Worm (Caenorhabditis elegans) whole organism, L3 larva: ENCODE measurements around the gene col-38.

Experiments
- ceh-28 ChIP-seq: fragments of 150-350 bp; optimal IDR thresholded peaks from 2 replicates; lab custom pipeline; 2014; ENCODE audit warnings: missing biosample characterization, missing genetic modification reagents, missing genetic modification characterization
- ceh-82 ChIP-seq: fragments of 150-350 bp; optimal IDR thresholded peaks from 2 replicates; lab custom pipeline; 2014; ENCODE audit warnings: missing biosample characterization, missing genetic modification characterization
- fkh-10 ChIP-seq: sonication (generic microtip); optimal IDR thresholded peaks from 2 replicates; lab custom pipeline; 2017; ENCODE audit warnings: missing biosample characterization, missing genetic modification reagents, missing genetic modification characterization
- lin-15B ChIP-seq: fragments of 150-350 bp; optimal IDR thresholded peaks from 2 replicates; lab custom pipeline; 2014; ENCODE audit warnings: missing biosample characterization, missing genetic modification characterization
- nhr-12 ChIP-seq: fragments of 150-350 bp; optimal IDR thresholded peaks from 2 replicates; lab custom pipeline; 2014; ENCODE audit warnings: missing biosample characterization, missing genetic modification characterization
- pqm-1 ChIP-seq: fragments of 150-350 bp; optimal IDR thresholded peaks from 2 replicates; lab custom pipeline; 2017; ENCODE audit warnings: missing biosample characterization, missing genetic modification characterization, inconsistent platforms

DNA sequence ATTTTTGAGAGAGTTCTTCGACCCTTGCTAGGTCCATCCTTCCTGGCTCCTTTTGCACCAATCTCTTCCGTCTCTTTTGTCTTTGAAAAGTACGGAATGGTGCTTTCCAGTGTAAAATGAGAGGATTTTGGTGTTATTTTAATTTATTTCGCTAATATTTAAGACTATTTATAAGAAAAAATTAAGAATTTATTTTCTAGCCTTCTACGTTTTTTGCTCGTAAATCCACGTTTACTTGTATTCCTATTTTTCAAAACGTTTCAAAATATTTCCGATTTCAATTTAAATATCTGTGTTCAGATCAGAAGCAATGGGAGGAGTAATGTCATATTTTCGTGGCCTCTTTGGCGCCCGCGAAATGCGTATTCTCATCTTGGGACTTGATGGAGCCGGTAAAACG, 12.8 kb upstream of the col-38 start, which contains the start of gene arl-1:
- TF ChIP-seq nhr-12, result no peak
- no peak for TF ChIP-seq ceh-28
- TF ChIP-seq pqm-1, result no peak
- no peak for TF ChIP-seq lin-15B (tag; lab: Kevin White, UChicago)
- no peak for TF ChIP-seq fkh-10 (GFP tag; lab: Kevin White, UChicago)
- no peak for TF ChIP-seq ceh-82
